Fruit fly (Drosophila melanogaster) whole organism, embryonic: Measurements from ENCODE around the gene PH4alphaSG2.

Experiments used
- Blimp-1 ChIP-seq: fragments of 200-800 bp; sonication (Bioruptor generic); optimal IDR thresholded peaks from 3 replicates; lab custom pipeline; 2018; ENCODE audit warnings: missing biosample characterization, missing genetic modification characterization, mild to moderate bottlenecking, moderate library complexity, missing genetic modification reagents
- C15 ChIP-seq: fragments of 200-800 bp; sonication (Bioruptor generic); IDR thresholded peaks from 3 replicates; pipeline ENCODE4 v1.3.6; 2022; ENCODE audit warnings: missing biosample characterization, missing genetic modification characterization
- CG10565 ChIP-seq: fragments of 200-800 bp; sonication (Bioruptor generic); optimal IDR thresholded peaks from 3 replicates; lab custom pipeline; 2016; ENCODE audit warnings: missing biosample characterization, mild to moderate bottlenecking, missing genetic modification characterization
- CG11560 ChIP-seq: fragments of 200-800 bp; sonication (Bioruptor generic); IDR thresholded peaks from 3 replicates; pipeline ENCODE4 v1.3.6; 2022; ENCODE audit warnings: missing biosample characterization, missing genetic modification characterization
- CG11696 ChIP-seq: fragments of 200-800 bp; sonication (Bioruptor generic); IDR thresholded peaks from 2 replicates; pipeline ENCODE4 v1.3.6; 2022; ENCODE audit warnings: missing biosample characterization, missing genetic modification characterization
- CG12391 ChIP-seq: fragments of 200-800 bp; sonication (Bioruptor generic); optimal IDR thresholded peaks from 3 replicates; lab custom pipeline; 2018; ENCODE audit warnings: missing biosample characterization, mild to moderate bottlenecking, missing genetic modification characterization, moderate library complexity
- CG13287 ChIP-seq: fragments of 200-800 bp; sonication (Bioruptor generic); IDR thresholded peaks from 2 replicates; pipeline ENCODE4 v1.3.6; 2022; ENCODE audit warnings: missing biosample characterization, missing genetic modification characterization; ENCODE audit not compliant: partially characterized antibody
- CG13894 ChIP-seq: fragments of 200-800 bp; sonication (Bioruptor generic); optimal IDR thresholded peaks from 3 replicates; lab custom pipeline; 2018; ENCODE audit warnings: missing biosample characterization, mild to moderate bottlenecking, missing genetic modification characterization, moderate library complexity
- CG1529 ChIP-seq: fragments of 200-800 bp; sonication (Bioruptor generic); optimal IDR thresholded peaks from 3 replicates; lab custom pipeline; 2018; ENCODE audit warnings: missing biosample characterization, missing genetic modification characterization
- CG15479 ChIP-seq: fragments of 200-800 bp; sonication (Bioruptor generic); optimal IDR thresholded peaks from 3 replicates; lab custom pipeline; 2019; ENCODE audit warnings: missing biosample characterization, mild to moderate bottlenecking, missing genetic modification characterization, moderate library complexity
- CG2678 ChIP-seq: fragments of 200-800 bp; sonication (Bioruptor generic); optimal IDR thresholded peaks from 3 replicates; lab custom pipeline; 2019; ENCODE audit warnings: missing biosample characterization, mild to moderate bottlenecking, missing genetic modification characterization, moderate library complexity
- CG2712 ChIP-seq: fragments of 200-800 bp; optimal IDR thresholded peaks from 3 replicates; lab custom pipeline; 2019; ENCODE audit warnings: missing biosample characterization, mild to moderate bottlenecking, missing genetic modification characterization, moderate library complexity
- CG32532 ChIP-seq: fragments of 200-800 bp; sonication (Bioruptor generic); IDR thresholded peaks from 2 replicates; pipeline ENCODE4 v1.3.6; 2022; ENCODE audit warnings: missing biosample characterization, missing genetic modification characterization
- CG3407 ChIP-seq: fragments of 200-800 bp; sonication (Bioruptor generic); optimal IDR thresholded peaks from 2 replicates; lab custom pipeline; 2018; ENCODE audit warnings: missing biosample characterization, mild to moderate bottlenecking, missing genetic modification characterization
- CG3995 ChIP-seq: fragments of 200-800 bp; sonication (Bioruptor generic); optimal IDR thresholded peaks from 3 replicates; lab custom pipeline; 2016; ENCODE audit warnings: missing biosample characterization, missing genetic modification characterization
- CG4404 ChIP-seq: fragments of 200-800 bp; sonication (Bioruptor generic); IDR thresholded peaks from 2 replicates; pipeline ENCODE4 v1.3.6; 2022; ENCODE audit warnings: missing biosample characterization, missing genetic modification characterization
- CG4820 ChIP-seq: fragments of 200-800 bp; sonication (Bioruptor generic); optimal IDR thresholded peaks from 3 replicates; lab custom pipeline; 2016; ENCODE audit warnings: missing biosample characterization, missing genetic modification characterization
- CG6854 ChIP-seq: fragments of 200-800 bp; sonication (Bioruptor generic); optimal IDR thresholded peaks from 3 replicates; lab custom pipeline; 2017; ENCODE audit warnings: missing biosample characterization, mild to moderate bottlenecking, missing genetic modification characterization
- CG7271 ChIP-seq: fragments of 200-800 bp; sonication (Bioruptor generic); optimal IDR thresholded peaks from 2 replicates; lab custom pipeline; 2018; ENCODE audit warnings: missing biosample characterization, mild to moderate bottlenecking, missing genetic modification characterization, moderate library complexity
- CG7372 ChIP-seq: fragments of 200-800 bp; sonication (Bioruptor generic); IDR thresholded peaks from 2 replicates; pipeline ENCODE4 v1.3.6; 2022; ENCODE audit warnings: missing biosample characterization, missing genetic modification characterization
- CG8478 ChIP-seq: fragments of >200 bp; optimal IDR thresholded peaks from 2 replicates; lab custom pipeline; 2018
- CG8924 ChIP-seq: fragments of 200-800 bp; optimal IDR thresholded peaks from 3 replicates; lab custom pipeline; 2019; ENCODE audit warnings: missing biosample characterization, mild to moderate bottlenecking, missing genetic modification characterization, moderate library complexity
- CG9797 ChIP-seq: fragments of 200-800 bp; sonication (Bioruptor generic); optimal IDR thresholded peaks from 3 replicates; lab custom pipeline; 2018; ENCODE audit warnings: missing biosample characterization, mild to moderate bottlenecking, missing genetic modification characterization
- CG9817 ChIP-seq: fragments of 200-800 bp; sonication (Bioruptor generic); optimal IDR thresholded peaks from 2 replicates; lab custom pipeline; 2018; ENCODE audit warnings: missing biosample characterization, mild to moderate bottlenecking, missing genetic modification characterization, moderate library complexity
- CoRest ChIP-seq: fragments of 200-800 bp; sonication (Bioruptor generic); optimal IDR thresholded peaks from 3 replicates; lab custom pipeline; 2018; ENCODE audit warnings: missing biosample characterization, mild to moderate bottlenecking, missing genetic modification characterization, moderate library complexity
- E2f2 ChIP-seq: fragments of 200-800 bp; sonication (Bioruptor generic); IDR thresholded peaks from 2 replicates; pipeline ENCODE4 v1.3.6; 2022; ENCODE audit warnings: missing biosample characterization, missing genetic modification characterization
- Eip74EF ChIP-seq, 2 experiments: fragments of 200-800 bp in 1 of 2; fragments of >200 bp in 1 of 2; sonication (Bioruptor generic) in 1 of 2; optimal IDR thresholded peaks; 2 replicates each; lab custom pipeline; 2017 to 2019; ENCODE audit warnings: missing biosample characterization in 2 of 2, missing genetic modification characterization in 2 of 2, mild to moderate bottlenecking in 1 of 2, moderate library complexity in 1 of 2
- HLH3B ChIP-seq: fragments of 200-800 bp; sonication (Bioruptor generic); IDR thresholded peaks from 2 replicates; pipeline ENCODE4 v1.3.6; 2022; ENCODE audit warnings: missing biosample characterization, missing genetic modification characterization
- Hand ChIP-seq: fragments of 200-800 bp; sonication (Bioruptor generic); optimal IDR thresholded peaks from 2 replicates; lab custom pipeline; 2017; ENCODE audit warnings: mild to moderate bottlenecking, missing biosample characterization, missing genetic modification reagents, missing genetic modification characterization
- Hmx ChIP-seq: fragments of 200-800 bp; sonication (Bioruptor generic); optimal IDR thresholded peaks from 2 replicates; lab custom pipeline; 2016; ENCODE audit warnings: missing biosample characterization, missing genetic modification characterization
- Hr51 ChIP-seq, 2 experiments: fragments of 200-800 bp; sonication (Bioruptor generic); optimal IDR thresholded peaks; 2 replicates in 1 of 2; 3 replicates in 1 of 2; lab custom pipeline; 2016 to 2018; ENCODE audit warnings: missing biosample characterization in 2 of 2, missing genetic modification characterization in 2 of 2, mild to moderate bottlenecking in 1 of 2, moderate library complexity in 1 of 2
- Kr ChIP-seq: fragments of 200-800 bp; sonication (Bioruptor generic); optimal IDR thresholded peaks from 2 replicates; lab custom pipeline; 2017; ENCODE audit warnings: missing biosample characterization, mild to moderate bottlenecking, missing genetic modification characterization
- Lhr ChIP-seq: fragments of 200-800 bp; sonication (Bioruptor generic); optimal IDR thresholded peaks from 3 replicates; lab custom pipeline; 2017; ENCODE audit warnings: mild to moderate bottlenecking, missing biosample characterization, missing genetic modification reagents, missing genetic modification characterization
- Lim3 ChIP-seq: fragments of 200-800 bp; sonication (Bioruptor generic); IDR thresholded peaks from 2 replicates; pipeline ENCODE4 v1.3.6; 2022; ENCODE audit warnings: missing biosample characterization, missing genetic modification characterization
- Pdp1 ChIP-seq, 2 experiments: fragments of 200-800 bp; sonication (Bioruptor generic); optimal IDR thresholded peaks; 3 replicates each; lab custom pipeline; 2016; ENCODE audit warnings: missing biosample characterization in 2 of 2, missing genetic modification characterization in 2 of 2, mild to moderate bottlenecking in 1 of 2, moderate library complexity in 1 of 2
- Spps ChIP-seq: fragments of 200-800 bp; sonication (Bioruptor generic); optimal IDR thresholded peaks from 2 replicates; lab custom pipeline; 2018; ENCODE audit warnings: missing biosample characterization, mild to moderate bottlenecking, missing genetic modification characterization
- dmrt99B ChIP-seq: fragments of 200-800 bp; sonication (Bioruptor generic); optimal IDR thresholded peaks from 2 replicates; lab custom pipeline; 2018; ENCODE audit warnings: missing biosample characterization, mild to moderate bottlenecking, missing genetic modification characterization, moderate library complexity
- fu2 ChIP-seq: fragments of 200-800 bp; sonication (Bioruptor generic); optimal IDR thresholded peaks from 2 replicates; lab custom pipeline; 2016; ENCODE audit warnings: missing biosample characterization, missing genetic modification characterization
- gcm2 ChIP-seq: fragments of 200-800 bp; sonication (Bioruptor generic); optimal IDR thresholded peaks from 2 replicates; lab custom pipeline; 2016; ENCODE audit warnings: missing biosample characterization, missing genetic modification characterization
- gro ChIP-seq: fragments of 200-800 bp; sonication (Bioruptor generic); optimal IDR thresholded peaks from 2 replicates; lab custom pipeline; 2016; ENCODE audit warnings: missing biosample characterization, missing genetic modification characterization
- inv ChIP-seq: fragments of 200-800 bp; sonication (Bioruptor generic); IDR thresholded peaks from 2 replicates; pipeline ENCODE4 v1.3.6; 2022; ENCODE audit warnings: missing biosample characterization, missing genetic modification characterization; ENCODE audit not compliant: partially characterized antibody
- luna ChIP-seq: fragments of 200-800 bp; sonication (Bioruptor generic); optimal IDR thresholded peaks from 2 replicates; lab custom pipeline; 2016; ENCODE audit warnings: missing biosample characterization, missing genetic modification characterization
- mirr ChIP-seq: fragments of 200-800 bp; sonication (Bioruptor generic); optimal IDR thresholded peaks from 3 replicates; lab custom pipeline; 2018; ENCODE audit warnings: missing biosample characterization, mild to moderate bottlenecking, missing genetic modification characterization
- nom ChIP-seq: fragments of 200-800 bp; sonication (Bioruptor generic); optimal IDR thresholded peaks from 2 replicates; lab custom pipeline; 2017; ENCODE audit warnings: missing biosample characterization, missing genetic modification characterization, mild to moderate bottlenecking, moderate library complexity, missing genetic modification reagents
- pb ChIP-seq: fragments of 200-800 bp; sonication (Bioruptor generic); optimal IDR thresholded peaks from 3 replicates; lab custom pipeline; 2016; ENCODE audit warnings: missing biosample characterization, missing genetic modification characterization
- schlank ChIP-seq: fragments of 200-800 bp; sonication (Bioruptor generic); optimal IDR thresholded peaks from 2 replicates; lab custom pipeline; 2018; ENCODE audit warnings: missing biosample characterization, mild to moderate bottlenecking, missing genetic modification characterization
- sim ChIP-seq: fragments of 200-800 bp; sonication (Bioruptor generic); IDR thresholded peaks from 2 replicates; pipeline ENCODE4 v1.3.6; 2022; ENCODE audit warnings: missing biosample characterization, missing genetic modification characterization
- tin ChIP-seq: fragments of 200-800 bp; sonication (Bioruptor generic); optimal IDR thresholded peaks from 3 replicates; lab custom pipeline; 2016; ENCODE audit warnings: missing biosample characterization, missing genetic modification characterization
- vvl ChIP-seq: fragments of 200-800 bp; sonication (Bioruptor generic); IDR thresholded peaks from 2 replicates; pipeline ENCODE4 v1.3.6; 2022; ENCODE audit warnings: missing biosample characterization, missing genetic modification characterization
- zfh1 ChIP-seq: fragments of 200-800 bp; sonication (Bioruptor generic); IDR thresholded peaks from 3 replicates; pipeline ENCODE4 v1.3.6; 2022; ENCODE audit warnings: missing biosample characterization, missing genetic modification characterization

PH4alphaSG2 gene

DNA sequence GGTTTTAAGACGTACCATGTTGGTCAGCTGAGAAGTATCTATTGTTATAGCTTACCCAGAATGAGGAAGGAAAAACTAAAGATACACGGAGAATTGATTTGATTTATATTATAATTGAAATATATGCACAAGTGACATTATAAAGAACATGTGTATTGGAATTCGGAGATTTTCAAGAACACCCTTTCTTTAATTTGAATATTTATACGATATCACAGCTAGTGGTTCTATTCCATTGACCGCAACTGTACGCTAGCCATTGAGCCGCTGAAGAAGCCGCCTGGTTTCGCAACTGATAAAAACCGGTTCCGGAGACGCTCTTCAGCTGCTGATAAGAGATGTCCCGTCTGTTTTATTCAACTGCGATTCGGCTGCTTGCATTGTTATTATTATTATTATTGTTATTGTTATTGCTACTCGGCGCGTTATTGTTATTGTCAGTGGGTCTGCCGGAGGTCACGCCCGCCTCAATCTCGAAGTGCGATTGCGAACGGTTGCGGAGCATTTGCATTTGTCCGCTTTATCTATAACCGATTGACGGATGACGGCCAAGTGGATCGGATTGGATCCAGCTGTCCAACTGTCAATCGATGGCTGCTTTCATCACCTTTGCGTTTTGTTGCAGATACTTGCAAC, 28.1 kb upstream of the PH4alphaSG2 start (continued):
- TF ChIP-seq Eip74EF (GFP tag; optimal IDR thresholded peaks at IDR 0.05; lab: Kevin White, UChicago) (no peak), Hmx (GFP tag; lab: Kevin White, UChicago) (no peak), CG11696 (peak; percentile 89), inv (GFP tag; lab: Robert Waterston, UW) (no peak), CG8924 (peak; percentile 22), nom (peak; percentile 21), CG13894 (no peak), CG6854 (no peak), CG3995 (GFP tag; lab: Kevin White, UChicago) (no peak), CG32532 (GFP tag; lab: Robert Waterston, UW) (no peak), CG2712 (tag; lab: Kevin White, UChicago) (peak; percentile 39), CG10565 (GFP tag; lab: Kevin White, UChicago) (no peak), CG9797 (GFP tag; lab: Kevin White, UChicago) (no peak), dmrt99B (peak; percentile 68), schlank (tag; lab: Kevin White, UChicago) (no peak), CG3407 (no peak), gcm2 (no peak), tin (no peak), Hr51 (GFP tag; optimal IDR thresholded peaks at IDR 0.05; lab: Kevin White, UChicago) (peak in 1 of 2 experiments; percentile 59), CG1529 (GFP tag; lab: Kevin White, UChicago) (no peak), Lim3 (GFP tag; lab: Robert Waterston, UW) (no peak), sim (no peak), CG7372 (GFP tag; lab: Robert Waterston, UW) (no peak), Blimp-1 (GFP tag; lab: Kevin White, UChicago) (peak; percentile 10), CoRest (tag; lab: Kevin White, UChicago) (peak; percentile 41), CG4404 (GFP tag; lab: Robert Waterston, UW) (no peak), Kr (GFP tag; lab: Kevin White, UChicago) (no peak), fu2 (no peak), C15 (no peak), CG4820 (GFP tag; lab: Kevin White, UChicago) (peak; percentile 10), HLH3B (GFP tag; lab: Robert Waterston, UW) (peak; percentile 41; the same call in 1 of the 2 replicates), pb (GFP tag; lab: Kevin White, UChicago) (no peak), CG2678 (tag; lab: Kevin White, UChicago) (peak; percentile 51), CG12391 (tag; lab: Kevin White, UChicago) (peak; percentile 43), CG13287 (GFP tag; lab: Robert Waterston, UW) (no peak), Hand (GFP tag; lab: Kevin White, UChicago) (no peak), Lhr (GFP tag; lab: Kevin White, UChicago) (no peak), gro (GFP tag; lab: Kevin White, UChicago) (no peak), CG11560 (tag; lab: Robert Waterston, UW) (no peak), E2f2 (GFP tag; lab: Robert Waterston, UW) (no peak), CG9817 (tag; lab: Kevin White, UChicago) (no peak), vvl (GFP tag; lab: Robert Waterston, UW) (peak; percentile 27; the same call in 1 of the 2 replicates), Spps (tag; lab: Kevin White, UChicago) (peak; percentile 9), zfh1 (GFP tag; lab: Robert Waterston, UW) (no peak; the same call in 2 of the 3 replicates), CG7271 (tag; lab: Kevin White, UChicago) (no peak), Pdp1 (GFP tag; optimal IDR thresholded peaks at IDR 0.05; lab: Kevin White, UChicago) (no peak), CG8478 (lab: Kevin White, UChicago) (no peak), luna (GFP tag; lab: Kevin White, UChicago) (no peak), mirr (GFP tag; lab: Kevin White, UChicago) (no peak), CG15479 (GFP tag; lab: Kevin White, UChicago) (peak; percentile 21)
